Worm (Caenorhabditis elegans) whole organism, L3 larva: ENCODE measurements around the gene gcy-31.

ENCODE experiments used
- R02D3.7 ChIP-seq: fragments of 150-350 bp; optimal IDR thresholded peaks from 2 replicates; lab custom pipeline; 2014; ENCODE audit warnings: missing biosample characterization, missing genetic modification characterization
- aly-2 ChIP-seq: fragments of 150-350 bp; optimal IDR thresholded peaks from 2 replicates; lab custom pipeline; 2014; ENCODE audit warnings: missing biosample characterization, missing genetic modification characterization
- fkh-10 ChIP-seq: sonication (generic microtip); optimal IDR thresholded peaks from 2 replicates; lab custom pipeline; 2017; ENCODE audit warnings: missing biosample characterization, missing genetic modification reagents, missing genetic modification characterization
- fos-1 ChIP-seq: fragments of 150-350 bp; optimal IDR thresholded peaks from 2 replicates; lab custom pipeline; 2014; ENCODE audit warnings: missing biosample characterization, missing genetic modification characterization
- lin-39 ChIP-seq: fragments of 150-350 bp; optimal IDR thresholded peaks from 2 replicates; lab custom pipeline; 2018; ENCODE audit warnings: missing biosample characterization, missing genetic modification reagents, missing genetic modification characterization
- nhr-25 ChIP-seq: sonication (generic microtip); optimal IDR thresholded peaks from 2 replicates; lab custom pipeline; 2017; ENCODE audit warnings: missing biosample characterization, missing genetic modification characterization
- nhr-28 ChIP-seq: fragments of 150-350 bp; optimal IDR thresholded peaks from 2 replicates; lab custom pipeline; 2014; ENCODE audit warnings: missing biosample characterization, missing genetic modification characterization
- nhr-76 ChIP-seq: fragments of 150-350 bp; sonication (generic microtip); optimal IDR thresholded peaks from 5 replicates; lab custom pipeline; 2014; ENCODE audit warnings: missing biosample characterization, missing genetic modification characterization
- skn-1 ChIP-seq: fragments of 150-350 bp; optimal IDR thresholded peaks from 2 replicates; lab custom pipeline; 2014; ENCODE audit warnings: missing biosample characterization, missing genetic modification characterization
- unc-62 ChIP-seq: fragments of 150-350 bp; sonication (generic microtip); optimal IDR thresholded peaks from 4 replicates; lab custom pipeline; 2014; ENCODE audit warnings: missing biosample characterization, missing genetic modification reagents, missing genetic modification characterization
- ztf-11 ChIP-seq: fragments of 150-350 bp; optimal IDR thresholded peaks from 2 replicates; lab custom pipeline; 2014; ENCODE audit warnings: missing biosample characterization, missing genetic modification characterization

- TF ChIP-seq nhr-25 (tag; lab: Kevin White, UChicago) (no peak), fkh-10 (GFP tag; lab: Kevin White, UChicago) (no peak), fos-1 (no peak), aly-2 (tag; lab: Kevin White, UChicago) (no peak), nhr-76 (tag; lab: Kevin White, UChicago) (no peak), lin-39 (tag; lab: Kevin White, UChicago) (no peak), nhr-28 (tag; lab: Kevin White, UChicago) (no peak), ztf-11 (tag; lab: Kevin White, UChicago) (no peak), R02D3.7 (no peak), unc-62 (GFP tag; lab: Kevin White, UChicago) (no peak), skn-1 (tag; lab: Kevin White, UChicago) (no peak)
These were observed 34.4 kb upstream of the gcy-31 start for ce11 chrX:2461742-2462141.
